Worm (Caenorhabditis elegans) whole organism, L4 larva: Measurements from ENCODE around the gene F28H7.7.

ENCODE experiments used
- F49E8.2 ChIP-seq: sonication (generic microtip); optimal IDR thresholded peaks from 2 replicates; lab custom pipeline; 2016; ENCODE audit warnings: missing compliant biosample characterization, mild to moderate bottlenecking, missing genetic modification characterization, borderline replicate concordance
- T20F7.1 ChIP-seq: fragments of 200-800 bp; sonication (Bioruptor generic); optimal IDR thresholded peaks from 2 replicates; lab custom pipeline; 2018; ENCODE audit warnings: mild to moderate bottlenecking, missing genetic modification characterization, missing compliant biosample characterization
- ZK337.2 ChIP-seq: fragments of 200-800 bp; sonication (Bioruptor generic); IDR thresholded peaks from 2 replicates; pipeline ENCODE4 v1.3.6; 2022; ENCODE audit warnings: missing genetic modification reagents, missing genetic modification characterization, missing compliant biosample characterization
- aha-1 ChIP-seq: fragments of 150-350 bp; peaks from one replicate; lab custom pipeline; 2014; ENCODE audit warnings: missing biosample characterization, missing genetic modification characterization
- attf-4 ChIP-seq: sonication (generic microtip); optimal IDR thresholded peaks from 3 replicates; lab custom pipeline; 2017; ENCODE audit warnings: missing biosample characterization, missing genetic modification characterization
- ceh-28 ChIP-seq: fragments of 150-350 bp; optimal IDR thresholded peaks from 2 replicates; lab custom pipeline; 2014; ENCODE audit warnings: missing biosample characterization, missing genetic modification reagents, missing genetic modification characterization
- ceh-32 ChIP-seq: sonication (generic microtip); optimal IDR thresholded peaks from 2 replicates; lab custom pipeline; 2016; ENCODE audit warnings: mild to moderate bottlenecking, missing genetic modification characterization, missing compliant biosample characterization; ENCODE audit not compliant: poor library complexity
- ces-1 ChIP-seq: fragments of 150-350 bp; sonication (generic microtip); optimal IDR thresholded peaks from 4 replicates; lab custom pipeline; 2014; ENCODE audit warnings: missing biosample characterization, missing genetic modification reagents, missing genetic modification characterization
- ctbp-1 ChIP-seq: fragments of 200-800 bp; sonication (Bioruptor generic); IDR thresholded peaks from 2 replicates; pipeline ENCODE4 v1.3.6; 2022; ENCODE audit warnings: missing genetic modification reagents, missing genetic modification characterization, missing compliant biosample characterization
- daf-16 ChIP-seq, 3 experiments: sonication (generic microtip); optimal IDR thresholded peaks; 2 replicates each; lab custom pipeline; 2016 to 2017; ENCODE audit warnings: missing genetic modification characterization in 3 of 3, missing genetic modification reagents in 3 of 3, mild to moderate bottlenecking in 2 of 3, missing compliant biosample characterization in 2 of 3, missing biosample characterization in 1 of 3, moderate library complexity in 1 of 3
- dmd-9 ChIP-seq: fragments of 200-800 bp; sonication (Bioruptor generic); IDR thresholded peaks from 2 replicates; pipeline ENCODE4 v1.3.6; 2022; ENCODE audit warnings: missing genetic modification reagents, missing genetic modification characterization, missing compliant biosample characterization
- dpl-1 ChIP-seq: fragments of 150-350 bp; optimal IDR thresholded peaks from 2 replicates; lab custom pipeline; 2014; ENCODE audit warnings: missing biosample characterization, missing genetic modification reagents, missing genetic modification characterization
- duxl-1 ChIP-seq: sonication (generic microtip); optimal IDR thresholded peaks from 2 replicates; lab custom pipeline; 2016; ENCODE audit warnings: mild to moderate bottlenecking, missing genetic modification characterization, moderate library complexity, missing compliant biosample characterization; ENCODE audit not compliant: poor library complexity
- dve-1 ChIP-seq: sonication (generic microtip); optimal IDR thresholded peaks from 2 replicates; lab custom pipeline; 2017; ENCODE audit warnings: antibody characterized with exemption, mild to moderate bottlenecking, missing genetic modification characterization, missing compliant biosample characterization; ENCODE audit not compliant: insufficient read depth
- egl-27 ChIP-seq: sonication (generic microtip); optimal IDR thresholded peaks from 3 replicates; lab custom pipeline; 2017; ENCODE audit warnings: missing biosample characterization, missing genetic modification reagents, missing genetic modification characterization
- gei-8 ChIP-seq: fragments of 200-800 bp; sonication (Bioruptor generic); optimal IDR thresholded peaks from 2 replicates; lab custom pipeline; 2018; ENCODE audit warnings: mild to moderate bottlenecking, missing genetic modification characterization, missing compliant biosample characterization
- hif-1 ChIP-seq, 2 experiments: sonication (generic microtip); optimal IDR thresholded peaks; 2 replicates each; lab custom pipeline; 2016 to 2017; ENCODE audit warnings: missing compliant biosample characterization in 2 of 2, missing genetic modification characterization in 2 of 2, missing genetic modification reagents in 2 of 2, missing genotype in 2 of 2, mild to moderate bottlenecking in 1 of 2
- hlh-11 ChIP-seq: fragments of 200-800 bp; sonication (Bioruptor generic); optimal IDR thresholded peaks from 2 replicates; lab custom pipeline; 2018; ENCODE audit warnings: mild to moderate bottlenecking, missing genetic modification characterization, missing compliant biosample characterization
- lin-13 ChIP-seq: fragments of 150-350 bp; optimal IDR thresholded peaks from 2 replicates; lab custom pipeline; 2014; ENCODE audit warnings: missing biosample characterization, missing genetic modification reagents, missing genetic modification characterization
- lin-15B ChIP-seq: fragments of 150-350 bp; sonication (generic microtip); optimal IDR thresholded peaks from 3 replicates; lab custom pipeline; 2014; ENCODE audit warnings: missing biosample characterization, missing genetic modification characterization
- lin-29 ChIP-seq: fragments of 200-800 bp; sonication (Bioruptor generic); IDR thresholded peaks from 2 replicates; pipeline ENCODE4 v1.3.6; 2022; ENCODE audit warnings: missing genetic modification reagents, missing genetic modification characterization, missing compliant biosample characterization
- lir-3 ChIP-seq: sonication (generic microtip); optimal IDR thresholded peaks from 2 replicates; lab custom pipeline; 2016; ENCODE audit warnings: mild to moderate bottlenecking, missing genetic modification characterization, missing compliant biosample characterization
- madf-9 ChIP-seq: fragments of 200-800 bp; sonication (Bioruptor generic); conservative IDR thresholded peaks from 2 replicates; pipeline ENCODE4 v1.3.6; 2022; ENCODE audit warnings: missing genetic modification reagents, missing genetic modification characterization, missing compliant biosample characterization
- mdl-1 ChIP-seq, 2 experiments: fragments of 150-350 bp in 1 of 2; sonication (generic microtip) in 1 of 2; optimal IDR thresholded peaks; 2 replicates each; lab custom pipeline; 2014 to 2017; ENCODE audit warnings: missing biosample characterization in 2 of 2, missing genetic modification characterization in 2 of 2
- mep-1 ChIP-seq: fragments of 150-350 bp; sonication (generic microtip); optimal IDR thresholded peaks from 3 replicates; lab custom pipeline; 2014; ENCODE audit warnings: missing biosample characterization, missing genetic modification characterization
- mes-2 ChIP-seq: sonication (generic microtip); optimal IDR thresholded peaks from 2 replicates; lab custom pipeline; 2016; ENCODE audit warnings: missing genotype, mild to moderate bottlenecking, missing genetic modification characterization, missing compliant biosample characterization; ENCODE audit not compliant: poor library complexity, severe bottlenecking
- mxl-3 ChIP-seq: fragments of 200-800 bp; sonication (Bioruptor generic); optimal IDR thresholded peaks from 2 replicates; lab custom pipeline; 2018; ENCODE audit warnings: mild to moderate bottlenecking, missing genetic modification characterization, missing compliant biosample characterization
- nhr-102 ChIP-seq: sonication (generic microtip); optimal IDR thresholded peaks from 2 replicates; lab custom pipeline; 2016; ENCODE audit warnings: mild to moderate bottlenecking, missing genetic modification characterization, moderate library complexity, missing compliant biosample characterization
- nhr-11 ChIP-seq: fragments of 150-350 bp; optimal IDR thresholded peaks from 2 replicates; lab custom pipeline; 2014; ENCODE audit warnings: missing biosample characterization, missing genetic modification characterization
- nhr-111 ChIP-seq: fragments of 200-800 bp; sonication (Bioruptor generic); optimal IDR thresholded peaks from 2 replicates; lab custom pipeline; 2018; ENCODE audit warnings: mild to moderate bottlenecking, missing genetic modification characterization, missing compliant biosample characterization
- nhr-28 ChIP-seq: fragments of 150-350 bp; optimal IDR thresholded peaks from 2 replicates; lab custom pipeline; 2014; ENCODE audit warnings: missing biosample characterization, missing genetic modification characterization
- nhr-6 ChIP-seq: fragments of 150-350 bp; optimal IDR thresholded peaks from 2 replicates; lab custom pipeline; 2014; ENCODE audit warnings: missing biosample characterization, missing genetic modification characterization
- pqm-1 ChIP-seq: sonication (generic microtip); optimal IDR thresholded peaks from 2 replicates; lab custom pipeline; 2017; ENCODE audit warnings: missing biosample characterization, missing genetic modification characterization
- rbr-2 ChIP-seq: sonication (generic microtip); optimal IDR thresholded peaks from 2 replicates; lab custom pipeline; 2016; ENCODE audit warnings: missing genotype, missing genetic modification characterization, missing compliant biosample characterization
- set-16 ChIP-seq: fragments of 200-800 bp; sonication (Bioruptor generic); IDR thresholded peaks from 2 replicates; pipeline ENCODE4 v1.3.6; 2022; ENCODE audit warnings: missing genetic modification reagents, missing genetic modification characterization, missing compliant biosample characterization
- spr-1 ChIP-seq: sonication (generic microtip); optimal IDR thresholded peaks from 2 replicates; lab custom pipeline; 2016; ENCODE audit warnings: mild to moderate bottlenecking, missing genetic modification characterization, missing compliant biosample characterization
- unc-130 ChIP-seq: sonication (generic microtip); optimal IDR thresholded peaks from 2 replicates; lab custom pipeline; 2016; ENCODE audit warnings: missing genetic modification reagents, missing genetic modification characterization, missing compliant biosample characterization
- unc-62 ChIP-seq, 3 experiments: fragments of 150-350 bp in 1 of 3; sonication (generic microtip); optimal IDR thresholded peaks in 2 of 3; peaks in 1 of 3; 1 replicate in 1 of 3; 2 replicates in 2 of 3; lab custom pipeline; 2014 to 2017; ENCODE audit warnings: missing biosample characterization in 3 of 3, missing genetic modification characterization in 3 of 3, missing genetic modification reagents in 3 of 3, missing genotype in 1 of 3
- vab-7 ChIP-seq: fragments of 200-800 bp; sonication (Bioruptor generic); IDR thresholded peaks from 2 replicates; pipeline ENCODE4 v1.3.6; 2022; ENCODE audit warnings: missing genetic modification reagents, missing genetic modification characterization, missing compliant biosample characterization
- ztf-11 ChIP-seq: fragments of 150-350 bp; optimal IDR thresholded peaks from 2 replicates; lab custom pipeline; 2014; ENCODE audit warnings: missing biosample characterization, missing genetic modification characterization
- ztf-7 ChIP-seq: fragments of 150-350 bp; optimal IDR thresholded peaks from 2 replicates; lab custom pipeline; 2014; ENCODE audit warnings: missing biosample characterization, missing genetic modification characterization

F28H7.7 gene

ce11 chrV:10741357-10741756 is 12.6 kb downstream of the F28H7.7 start, which contains the start of gene ZC302.3:
Gene ZC302.3 (minus strand): TSS chrV:10741457.
- TF ChIP-seq nhr-28 (no peak), ztf-7 (tag; lab: Kevin White, UChicago) (no peak), ceh-32 (tag; lab: Kevin White, UChicago) (no peak), nhr-111 (GFP tag; lab: Kevin White, UChicago) (no peak), hlh-11 (tag; lab: Kevin White, UChicago) (no peak), lir-3 (tag; lab: Kevin White, UChicago) (no peak)

- TF ChIP-seq dpl-1 (GFP tag; lab: Kevin White, UChicago) (peak; percentile 94), aha-1 (tag; lab: Kevin White, UChicago) (peak; percentile 52), mes-2 (tag; lab: Kevin White, UChicago) (peak; percentile 98), unc-130 (GFP tag; lab: Kevin White, UChicago) (peak; percentile 59), hlh-11 (tag; lab: Kevin White, UChicago) (peak; percentile 42), nhr-102 (tag; lab: Kevin White, UChicago) (no peak), lin-13 (GFP tag; lab: Kevin White, UChicago) (no peak), set-16 (GFP tag; lab: Robert Waterston, UW) (no peak), mxl-3 (peak; percentile 4), T20F7.1 (GFP tag; lab: Kevin White, UChicago) (peak; percentile 28), duxl-1 (tag; lab: Kevin White, UChicago) (peak; percentile 18), dmd-9 (GFP tag; lab: Robert Waterston, UW) (0 out of 2 replicates have a peak, but pooled peaks have one; percentile 26), mep-1 (tag; lab: Kevin White, UChicago) (no peak), nhr-6 (tag; lab: Kevin White, UChicago) (peak; percentile 65), ZK337.2 (peak; percentile 74), rbr-2 (peak; percentile 7), gei-8 (GFP tag; lab: Kevin White, UChicago) (no peak), mdl-1 (tag; optimal IDR thresholded peaks at IDR 0.05; lab: Kevin White, UChicago) (peak in 1 of 2 experiments; percentile 6), nhr-28 (peak; percentile 18), dve-1 (tag; lab: Kevin White, UChicago) (no peak), madf-9 (GFP tag; lab: Robert Waterston, UW) (no peak)
These were observed 17.2 kb downstream of the F28H7.7 start, which contains the start of the genes mre-11 and wdr-5.3 for ce11 chrV:10736756-10737155. Gene mre-11 (minus strand): TSS chrV:10736868. Gene wdr-5.3 (plus strand): TSS chrV:10737116.

- TF ChIP-seq ztf-7 (tag; lab: Kevin White, UChicago) (peak; percentile 27), pqm-1 (peak; percentile 61), ceh-28 (no peak), dve-1 (tag; lab: Kevin White, UChicago) (peak; percentile 48), nhr-28 (peak; percentile 58)
These were observed 21.9 kb downstream of the F28H7.7 start, which contains the start of gene T28B11.1 for ce11 chrV:10731989-10732472. Gene T28B11.1 (minus strand): TSS chrV:10732422.

ce11 chrV:10730824-10731416 is 23.0 kb downstream of the F28H7.7 start:
- TF ChIP-seq lin-29 (no peak), T20F7.1 (GFP tag; lab: Kevin White, UChicago) (no peak), lir-3 (tag; lab: Kevin White, UChicago) (no peak), unc-62 (GFP tag; optimal IDR thresholded peaks at IDR 0.05 in 1 of 2; lab: Kevin White, UChicago) (peak in 1 of 2 experiments; percentile 88), unc-62 (tag; optimal IDR thresholded peaks at IDR 0.05; lab: Kevin White, UChicago) (no peak), nhr-28 (peak; percentile 87), mxl-3 (no peak), egl-27 (no peak), hif-1 (tag; optimal IDR thresholded peaks at IDR 0.05; lab: Kevin White, UChicago) (peak in 1 of 2 experiments; percentile 56), daf-16 (GFP tag; optimal IDR thresholded peaks at IDR 0.05; lab: Kevin White, UChicago) (peak in 1 of 2 experiments; percentile 45), daf-16 (tag; optimal IDR thresholded peaks at IDR 0.05; lab: Kevin White, UChicago) (no peak), ces-1 (GFP tag; lab: Kevin White, UChicago) (no peak), aha-1 (tag; lab: Kevin White, UChicago) (peak; percentile 59), nhr-111 (GFP tag; lab: Kevin White, UChicago) (no peak), spr-1 (tag; lab: Kevin White, UChicago) (no peak), lin-15B (tag; lab: Kevin White, UChicago) (no peak), ctbp-1 (GFP tag; lab: Robert Waterston, UW) (no peak), hlh-11 (tag; lab: Kevin White, UChicago) (peak; percentile 5), ztf-11 (tag; lab: Kevin White, UChicago) (no peak), nhr-11 (peak; percentile 89), F49E8.2 (no peak), attf-4 (tag; lab: Kevin White, UChicago) (no peak), mdl-1 (tag; optimal IDR thresholded peaks at IDR 0.05; lab: Kevin White, UChicago) (peak in 1 of 2 experiments; percentile 1), vab-7 (GFP tag; lab: Robert Waterston, UW) (no peak)
